Worm (Caenorhabditis elegans): ENCODE results near the gene ZK1307.4.

ZK1307.4 gene

ce11 chrII:9621913-9622348 is 29.7 kb downstream of the ZK1307.4 start (continued):
- TF ChIP-seq zim-3 (tag; optimal IDR thresholded peaks at IDR 0.05) (no peak), ztf-18 (tag; optimal IDR thresholded peaks at IDR 0.05) (peak; percentile 1), tlf-1 (GFP tag; optimal IDR thresholded peaks at IDR 0.05) (peak; percentile 39), nhr-80 (tag; optimal IDR thresholded peaks at IDR 0.05) (peak; percentile 92), rec-8 (tag; optimal IDR thresholded peaks at IDR 0.05) (no peak), let-526 (GFP tag; IDR thresholded peaks at IDR 0.05) (0 out of 2 replicates have a peak, but pooled peaks have one; percentile 57), akir-1 (GFP tag; optimal IDR thresholded peaks at IDR 0.05) (peak; percentile 6), hrde-1 (tag; optimal IDR thresholded peaks at IDR 0.05; ENCODE audit: borderline replicate concordance) (no peak), nhr-90 (tag; optimal IDR thresholded peaks at IDR 0.05) (peak; percentile 16), tbp1 (GFP tag; optimal IDR thresholded peaks at IDR 0.05) (no peak), lsy-27 (tag; optimal IDR thresholded peaks at IDR 0.05; ENCODE audit: borderline replicate concordance, insufficient read depth) (no peak), sea-2 (GFP tag; IDR thresholded peaks at IDR 0.05) (no peak), hlh-26 (GFP tag; conservative IDR thresholded peaks at IDR 0.05) (no peak), B0336.3 (GFP tag; IDR thresholded peaks at IDR 0.05) (0 out of 2 replicates have a peak, but pooled peaks have one; percentile 25), Y53F4B.3 (GFP tag; IDR thresholded peaks at IDR 0.05) (no peak)

- TF ChIP-seq Y56A3A.18 (GFP tag; IDR thresholded peaks at IDR 0.05) (no peak), pha-4 (tag; optimal IDR thresholded peaks at IDR 0.05) (peak; percentile 43), rec-8 (tag; optimal IDR thresholded peaks at IDR 0.05) (no peak), dox-1 (GFP tag; IDR thresholded peaks at IDR 0.05) (0 out of 2 replicates have a peak, but pooled peaks have one; percentile 14), F49E8.2 (tag; optimal IDR thresholded peaks at IDR 0.05; ENCODE audit: insufficient read depth) (no peak), madf-3 (GFP tag; IDR thresholded peaks at IDR 0.05) (no peak), hmg-1.2 (GFP tag; IDR thresholded peaks at IDR 0.05) (peak; percentile 14; the same call in 1 of the 2 replicates), lag-1 (GFP tag; IDR thresholded peaks at IDR 0.05) (no peak), F33H1.4 (GFP tag; IDR thresholded peaks at IDR 0.05) (no peak), zfh-2 (GFP tag; conservative IDR thresholded peaks at IDR 0.05) (peak; percentile 41), attf-5 (GFP tag; optimal IDR thresholded peaks at IDR 0.05) (no peak), hsf-1 (GFP tag; IDR thresholded peaks at IDR 0.05) (no peak), ama-1 (optimal IDR thresholded peaks at IDR 0.05) (peak; percentile 33), ama-1 (GFP tag; optimal IDR thresholded peaks at IDR 0.05) (no peak), ekl-4 (GFP tag; IDR thresholded peaks at IDR 0.05) (peak; percentile 27; the same call in 1 of the 2 replicates), mcd-1 (GFP tag; IDR thresholded peaks at IDR 0.05) (0 out of 2 replicates have a peak, but pooled peaks have one; percentile 35), cebp-1 (GFP tag; IDR thresholded peaks at IDR 0.05) (no peak), cebp-1 (tag; optimal IDR thresholded peaks at IDR 0.05) (no peak), D2030.7 (GFP tag; IDR thresholded peaks at IDR 0.05) (no peak), F37B4.10 (GFP tag; IDR thresholded peaks at IDR 0.05) (no peak), attf-6 (GFP tag; IDR thresholded peaks at IDR 0.05) (no peak)
These were observed 30.5 kb downstream of the ZK1307.4 start for ce11 chrII:9621121-9621520.

- peak; percentile 29 for TF ChIP-seq ZK185.1 (tag; optimal IDR thresholded peaks at IDR 0.05; ENCODE audit: poor library complexity, severe bottlenecking)
- TF ChIP-seq nhr-80 (tag; optimal IDR thresholded peaks at IDR 0.05), result peak; percentile 72
- TF ChIP-seq F10E7.11 (tag; optimal IDR thresholded peaks at IDR 0.05), result no peak
- TF ChIP-seq let-607 (tag; optimal IDR thresholded peaks at IDR 0.05), result peak; percentile 93 to 94
These were observed 31.0 kb downstream of the ZK1307.4 start for ce11 chrII:9620616-9621015.

Data from whole organism, young adult.